Fruit fly (Drosophila melanogaster): ENCODE results near the gene CG2926.

DNA sequence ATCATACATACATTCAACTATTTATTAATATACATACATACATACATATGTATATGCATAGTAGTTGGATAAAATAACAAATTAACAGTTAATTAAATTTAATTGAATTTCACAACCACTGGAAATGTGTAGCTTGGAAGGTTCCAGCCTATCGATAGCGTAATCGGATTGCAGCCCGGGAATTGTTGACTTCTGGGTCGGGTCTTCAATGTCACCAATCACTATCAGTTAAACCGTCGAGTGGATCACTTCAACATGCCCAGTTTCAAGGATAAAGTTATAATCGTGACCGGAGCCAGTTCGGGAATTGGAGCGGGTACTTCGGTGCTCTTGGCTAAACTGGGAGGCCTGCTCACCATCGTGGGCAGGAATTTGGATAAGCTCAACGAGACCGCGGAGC lies 45.3 kb upstream of the CG2926 start, which contains the start of gene CG12171:
- TF ChIP-seq CHES-1-like (GFP tag; optimal IDR thresholded peaks at IDR 0.05) (no peak), CG6854 (GFP tag; optimal IDR thresholded peaks at IDR 0.05) (no peak), psq (GFP tag; optimal IDR thresholded peaks at IDR 0.05) (no peak), CG14667 (GFP tag; IDR thresholded peaks at IDR 0.05) (no peak), CG10209 (GFP tag; optimal IDR thresholded peaks at IDR 0.05) (no peak), Med (GFP tag) (no peak), CG7745 (tag; optimal IDR thresholded peaks at IDR 0.05) (no peak), CG1792 (GFP tag; optimal IDR thresholded peaks at IDR 0.05) (no peak)
